Worm (Caenorhabditis elegans) whole organism, midembryonic: ENCODE measurements around the gene H25P19.1.

Experiments
- T22C8.4 ChIP-seq: fragments of 200-800 bp; sonication (Bioruptor generic); IDR thresholded peaks from 2 replicates; pipeline ENCODE4 v1.3.6; 2022; ENCODE audit warnings: missing genetic modification characterization, missing compliant biosample characterization
- cog-1 ChIP-seq: sonication (generic microtip); optimal IDR thresholded peaks from 2 replicates; lab custom pipeline; 2016; ENCODE audit warnings: missing genetic modification characterization, missing compliant biosample characterization
- flt-1 ChIP-seq: fragments of 200-800 bp; sonication (Bioruptor generic); IDR thresholded peaks from 2 replicates; pipeline ENCODE4 v1.3.6; 2022; ENCODE audit warnings: missing genetic modification characterization, missing compliant biosample characterization
- klf-2 ChIP-seq: fragments of 200-800 bp; sonication (Bioruptor generic); conservative IDR thresholded peaks from 2 replicates; pipeline ENCODE4 v1.3.6; 2022; ENCODE audit warnings: missing genetic modification reagents, missing genetic modification characterization, missing compliant biosample characterization
- med-1 ChIP-seq: sonication (generic microtip); optimal IDR thresholded peaks from 2 replicates; lab custom pipeline; 2017; ENCODE audit warnings: missing genetic modification characterization, mild to moderate bottlenecking, missing compliant biosample characterization, antibody characterized with exemption, missing genetic modification reagents; ENCODE audit not compliant: insufficient read depth
- ref-1 ChIP-seq: fragments of 200-800 bp; sonication (Bioruptor generic); conservative IDR thresholded peaks from 2 replicates; pipeline ENCODE4 v1.3.6; 2022; ENCODE audit warnings: missing genetic modification reagents, missing genetic modification characterization, missing compliant biosample characterization
- tab-1 ChIP-seq: fragments of 200-800 bp; sonication (Bioruptor generic); IDR thresholded peaks from 2 replicates; pipeline ENCODE4 v1.3.6; 2022; ENCODE audit warnings: missing genetic modification characterization, missing compliant biosample characterization
- ztf-23 ChIP-seq: fragments of 200-800 bp; sonication (Bioruptor generic); IDR thresholded peaks from 2 replicates; pipeline ENCODE4 v1.3.6; 2022; ENCODE audit warnings: missing genetic modification reagents, missing genetic modification characterization, missing compliant biosample characterization
- ztf-29 ChIP-seq: fragments of 200-800 bp; sonication (Bioruptor generic); IDR thresholded peaks from 2 replicates; pipeline ENCODE4 v1.3.6; 2022; ENCODE audit warnings: missing genetic modification reagents, missing genetic modification characterization, missing compliant biosample characterization

H25P19.1 gene

ce11 chrV:706918-707317 lies 19.4 kb downstream of the H25P19.1 start, which contains the start of gene srbc-38:
TSS of gene srbc-38 (plus strand) at chrV:707218.
- TF ChIP-seq T22C8.4 (no peak), cog-1 (tag; lab: Kevin White, UChicago) (no peak), ref-1 (no peak), med-1 (no peak), ztf-29 (no peak), flt-1 (GFP tag; lab: Robert Waterston, UW) (no peak), klf-2 (GFP tag; lab: Robert Waterston, UW) (no peak), ztf-23 (GFP tag; lab: Robert Waterston, UW) (no peak), tab-1 (GFP tag; lab: Robert Waterston, UW) (no peak)

- no peak for TF ChIP-seq ztf-23 (GFP tag; lab: Robert Waterston, UW)
- no peak for TF ChIP-seq flt-1 (GFP tag; lab: Robert Waterston, UW)
- TF ChIP-seq klf-2 (GFP tag; lab: Robert Waterston, UW) = no peak
These were observed 21.3 kb downstream of the H25P19.1 start, which contains the start of gene srbc-39 for ce11 chrV:708808-709207. TSS of gene srbc-39 (plus strand) at chrV:709108.

ce11 chrV:712882-713281 lies 25.4 kb downstream of the H25P19.1 start, which contains the start of gene cyp-33C11:
TSS of gene cyp-33C11 (minus strand) at chrV:712982.
- TF ChIP-seq T22C8.4 (no peak), klf-2 (GFP tag; lab: Robert Waterston, UW) (no peak), cog-1 (tag; lab: Kevin White, UChicago) (no peak), tab-1 (GFP tag; lab: Robert Waterston, UW) (no peak), ztf-29 (no peak), ztf-23 (GFP tag; lab: Robert Waterston, UW) (no peak)

- TF ChIP-seq flt-1 (GFP tag; lab: Robert Waterston, UW) = no peak
- TF ChIP-seq ref-1 = no peak
- TF ChIP-seq ztf-23 (GFP tag; lab: Robert Waterston, UW) = no peak
- TF ChIP-seq T22C8.4 = no peak
- no peak for TF ChIP-seq med-1
- no peak for TF ChIP-seq klf-2 (GFP tag; lab: Robert Waterston, UW)
- TF ChIP-seq cog-1 (tag; lab: Kevin White, UChicago) = no peak
- TF ChIP-seq tab-1 (GFP tag; lab: Robert Waterston, UW) = no peak
- no peak for TF ChIP-seq ztf-29
These were observed 32.2 kb downstream of the H25P19.1 start, which contains the start of gene srbc-40 for ce11 chrV:719731-720130. TSS of gene srbc-40 (minus strand) at chrV:719831.

- TF ChIP-seq klf-2 (GFP tag; lab: Robert Waterston, UW) = no peak
- TF ChIP-seq flt-1 (GFP tag; lab: Robert Waterston, UW) = no peak
These were observed 35.4 kb downstream of the H25P19.1 start for ce11 chrV:722889-723288.

- TF ChIP-seq flt-1 (GFP tag; lab: Robert Waterston, UW) = peak; percentile 51; the same call in 1 of the 2 replicates
- no peak for TF ChIP-seq cog-1 (tag; lab: Kevin White, UChicago)
These were observed 36.4 kb downstream of the H25P19.1 start, which contains the start of gene fbxb-72 for ce11 chrV:723895-724352. TSS of gene fbxb-72 (minus strand) at chrV:723952.

ce11 chrV:724470-724890 lies 37.0 kb downstream of the H25P19.1 start:
- no peak for TF ChIP-seq flt-1 (GFP tag; lab: Robert Waterston, UW)
- no peak for TF ChIP-seq tab-1 (GFP tag; lab: Robert Waterston, UW)
- TF ChIP-seq med-1 = no peak
- no peak for TF ChIP-seq cog-1 (tag; lab: Kevin White, UChicago)
- TF ChIP-seq ref-1 = no peak
- no peak for TF ChIP-seq ztf-23 (GFP tag; lab: Robert Waterston, UW)

- TF ChIP-seq klf-2 (GFP tag; lab: Robert Waterston, UW) (no peak), ref-1 (no peak), flt-1 (GFP tag; lab: Robert Waterston, UW) (0 out of 2 replicates have a peak, but pooled peaks have one; percentile 45)
These were observed 37.7 kb downstream of the H25P19.1 start for ce11 chrV:724946-725806.

ce11 chrV:725807-726572 lies 38.5 kb downstream of the H25P19.1 start:
- no peak for TF ChIP-seq ztf-23 (GFP tag; lab: Robert Waterston, UW)
- TF ChIP-seq ztf-29 = no peak
- TF ChIP-seq T22C8.4 = no peak
- TF ChIP-seq med-1 = no peak
- no peak for TF ChIP-seq ref-1
- no peak for TF ChIP-seq flt-1 (GFP tag; lab: Robert Waterston, UW)
- TF ChIP-seq cog-1 (tag; lab: Kevin White, UChicago) = no peak
- TF ChIP-seq klf-2 (GFP tag; lab: Robert Waterston, UW) = no peak
- no peak for TF ChIP-seq tab-1 (GFP tag; lab: Robert Waterston, UW)
